Fruit fly (Drosophila melanogaster) Kc167 (cell line): ENCODE data around the gene CG6839.

Experiments
- Myc ChIP-seq: fragments of >200 bp; optimal IDR thresholded peaks from 2 replicates; lab custom pipeline; 2017; ENCODE audit warnings: missing external identifiers
- Sin3A ChIP-seq: fragments of >200 bp; optimal IDR thresholded peaks from 2 replicates; lab custom pipeline; 2018; ENCODE audit warnings: missing external identifiers
- h ChIP-seq: fragments of >200 bp; optimal IDR thresholded peaks from 3 replicates; lab custom pipeline; 2018; ENCODE audit warnings: missing external identifiers
- insv ChIP-seq: fragments of >200 bp; optimal IDR thresholded peaks from 3 replicates; lab custom pipeline; 2018; ENCODE audit warnings: missing external identifiers
- psq ChIP-seq: fragments of >200 bp; optimal IDR thresholded peaks from 2 replicates; lab custom pipeline; 2017; ENCODE audit warnings: missing external identifiers
- ttk ChIP-seq: sonication (Bioruptor generic); optimal IDR thresholded peaks from 2 replicates; lab custom pipeline; 2017; ENCODE audit warnings: missing external identifiers

The CG6839 gene

DNA sequence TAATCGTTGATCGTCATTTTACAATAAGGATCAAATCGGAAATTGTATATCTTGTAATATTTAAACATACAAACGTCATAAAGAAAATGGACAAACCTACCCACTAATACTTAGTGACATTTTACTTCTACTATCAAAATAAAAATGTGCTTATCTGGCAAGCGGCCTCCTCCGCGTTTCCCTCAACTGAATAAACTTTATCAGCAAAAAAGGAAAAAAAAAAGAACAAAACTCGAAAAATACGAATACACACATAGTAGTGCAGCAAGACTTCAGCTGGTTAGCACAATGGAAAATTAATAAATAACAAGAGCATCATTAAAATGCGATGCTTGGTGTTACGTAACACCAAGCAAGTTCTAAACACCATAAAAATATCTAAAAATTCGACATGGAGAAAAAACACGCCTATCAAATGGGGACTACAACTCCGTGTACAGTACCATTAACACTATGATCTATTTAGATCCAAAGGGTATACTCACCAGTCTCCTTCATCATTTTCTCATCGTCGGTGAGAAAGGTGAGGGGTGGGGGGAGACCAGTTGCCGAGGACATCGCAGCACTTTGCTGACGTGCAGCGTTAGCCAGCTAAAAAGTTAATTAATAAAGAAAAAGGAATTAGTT lies 19.8 kb upstream of the CG6839 start:
- no peak for TF ChIP-seq ttk (lab: Kevin White, UChicago)
- TF ChIP-seq Myc (lab: Kevin White, UChicago): no peak
- TF ChIP-seq insv (lab: Kevin White, UChicago): no peak
- no peak for TF ChIP-seq psq (lab: Kevin White, UChicago)
- TF ChIP-seq h (lab: Kevin White, UChicago): no peak
- no peak for TF ChIP-seq Sin3A (lab: Kevin White, UChicago)

DNA sequence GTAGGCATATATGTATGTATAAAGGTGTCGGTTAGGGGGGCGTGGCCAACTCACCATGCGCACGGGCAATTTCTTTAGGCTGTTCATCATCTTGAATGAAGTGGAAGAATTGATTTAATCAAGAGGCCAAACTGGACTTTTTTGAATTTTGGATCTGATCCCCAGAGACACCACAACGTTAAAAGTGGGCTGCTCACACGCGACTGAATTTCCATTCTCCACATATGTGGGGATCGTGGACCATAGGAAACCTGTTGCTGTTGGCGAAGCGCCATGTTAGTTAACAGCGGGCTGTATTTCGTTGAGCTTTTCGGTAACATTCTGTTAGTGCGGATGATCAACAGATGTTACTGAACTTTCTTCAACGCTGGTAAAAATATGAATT lies 19.3 kb upstream of the CG6839 start, which contains the start of gene CG3902:
Gene CG3902 (minus strand): TSS at position 208 of the 385 bp plus-strand sequence.
- TF ChIP-seq insv (lab: Kevin White, UChicago) (no peak), psq (lab: Kevin White, UChicago) (no peak), Myc (lab: Kevin White, UChicago) (no peak), ttk (lab: Kevin White, UChicago) (no peak), Sin3A (lab: Kevin White, UChicago) (no peak), h (lab: Kevin White, UChicago) (no peak)

dm6 chr3L:18898770-18899278 lies 18.6 kb upstream of the CG6839 start, which contains the start of gene RpL26:
Gene RpL26, plus strand, starts transcription at chr3L:18898875.
- TF ChIP-seq Myc (lab: Kevin White, UChicago) (no peak), psq (lab: Kevin White, UChicago) (no peak), Sin3A (lab: Kevin White, UChicago) (no peak), insv (lab: Kevin White, UChicago) (no peak), h (lab: Kevin White, UChicago) (no peak), ttk (lab: Kevin White, UChicago) (no peak)

dm6 chr3L:18901411-18901810 lies 16.0 kb upstream of the CG6839 start, which contains the start of the genes arx and CG6843:
Gene arx, minus strand, starts transcription at chr3L:18901554.
Gene CG6843, plus strand, starts transcription at chr3L:18901594.
- no peak for TF ChIP-seq ttk (lab: Kevin White, UChicago)
- TF ChIP-seq h (lab: Kevin White, UChicago): no peak
- TF ChIP-seq Myc (lab: Kevin White, UChicago): no peak
- TF ChIP-seq insv (lab: Kevin White, UChicago): no peak
- TF ChIP-seq Sin3A (lab: Kevin White, UChicago): no peak
- no peak for TF ChIP-seq psq (lab: Kevin White, UChicago)

DNA sequence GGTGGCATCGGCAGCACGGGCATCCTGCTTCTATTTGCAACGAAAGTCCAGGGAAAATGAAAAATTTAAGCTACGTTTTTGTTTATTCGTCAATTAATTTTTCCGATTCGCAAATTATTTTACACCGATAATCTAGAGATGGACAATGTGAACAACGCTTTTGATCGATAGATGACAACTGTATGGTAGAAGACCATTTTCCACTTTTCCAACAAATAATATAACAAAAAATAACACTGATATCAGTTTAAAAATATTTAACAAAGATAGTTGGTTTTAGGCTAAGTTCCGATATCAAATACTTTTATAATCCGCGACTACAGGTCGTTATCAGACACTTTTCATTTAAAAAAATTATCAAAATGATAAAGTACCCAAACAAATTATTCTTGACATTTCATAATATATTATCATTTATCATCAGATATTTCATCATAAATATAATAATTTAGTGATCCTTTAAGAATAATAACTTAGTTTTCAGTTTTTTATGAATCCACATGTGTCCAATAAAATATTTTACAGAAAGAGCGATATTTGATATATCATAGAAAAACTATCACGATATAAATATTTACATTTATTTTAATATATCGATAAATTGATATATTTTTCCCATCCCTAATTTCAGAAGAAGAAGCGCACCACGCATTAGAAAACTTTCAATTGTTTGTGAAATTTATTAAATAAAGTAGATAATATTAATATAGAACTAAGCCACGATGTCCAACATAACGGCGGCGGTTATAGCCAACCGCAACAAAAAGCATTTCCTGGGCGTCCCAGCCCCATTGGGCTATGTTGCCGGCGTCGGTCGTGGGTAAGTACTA lies 12.4 kb upstream of the CG6839 start, which contains the start of the genes CSN1b and Prp6:
Gene CSN1b (minus strand): TSS at position 159 of the 830 bp plus-strand sequence.
Gene Prp6 (plus strand): TSS at position 601 of the 830 bp plus-strand sequence.
- no peak for TF ChIP-seq Myc (lab: Kevin White, UChicago)
- no peak for TF ChIP-seq h (lab: Kevin White, UChicago)
- TF ChIP-seq psq (lab: Kevin White, UChicago): no peak
- no peak for TF ChIP-seq ttk (lab: Kevin White, UChicago)
- no peak for TF ChIP-seq Sin3A (lab: Kevin White, UChicago)
- no peak for TF ChIP-seq insv (lab: Kevin White, UChicago)

DNA sequence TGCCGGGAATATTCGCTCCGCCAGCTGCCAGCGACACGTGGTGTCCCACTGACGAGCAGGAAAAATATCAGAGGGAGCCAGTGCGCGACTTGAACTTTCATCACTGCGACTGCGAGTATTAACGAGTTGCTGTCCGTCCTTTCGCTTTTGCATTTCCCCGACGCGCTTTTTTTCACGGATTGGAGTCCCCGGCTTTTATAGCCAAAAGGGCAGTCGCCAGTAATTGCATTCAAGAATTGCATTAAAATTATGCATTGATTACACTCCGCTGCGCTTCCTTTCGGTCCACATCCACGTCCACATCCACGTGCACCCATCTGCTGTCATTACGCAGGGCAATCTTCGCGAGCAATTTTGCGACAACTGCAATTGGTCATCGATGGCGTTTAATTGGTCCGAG lies 6.3 kb upstream of the CG6839 start, which contains the start of gene Ir75d:
Gene Ir75d (minus strand): TSS at position 101 of the 400 bp plus-strand sequence.
- TF ChIP-seq ttk (lab: Kevin White, UChicago): no peak
- no peak for TF ChIP-seq h (lab: Kevin White, UChicago)
- TF ChIP-seq Myc (lab: Kevin White, UChicago): no peak
- TF ChIP-seq insv (lab: Kevin White, UChicago): no peak
- no peak for TF ChIP-seq psq (lab: Kevin White, UChicago)
- no peak for TF ChIP-seq Sin3A (lab: Kevin White, UChicago)

dm6 chr3L:18914100-18914683 lies 3.2 kb upstream of the CG6839 start, which contains the start of gene COX6AL2:
Gene COX6AL2, minus strand, starts transcription at chr3L:18914150.
- TF ChIP-seq ttk (lab: Kevin White, UChicago) (no peak), h (lab: Kevin White, UChicago) (no peak), Sin3A (lab: Kevin White, UChicago) (no peak), insv (lab: Kevin White, UChicago) (no peak), Myc (lab: Kevin White, UChicago) (no peak), psq (lab: Kevin White, UChicago) (no peak)

- no peak for TF ChIP-seq Myc (lab: Kevin White, UChicago)
- no peak for TF ChIP-seq Sin3A (lab: Kevin White, UChicago)
- no peak for TF ChIP-seq insv (lab: Kevin White, UChicago)
- TF ChIP-seq h (lab: Kevin White, UChicago): no peak
- no peak for TF ChIP-seq psq (lab: Kevin White, UChicago)
- TF ChIP-seq ttk (lab: Kevin White, UChicago): no peak
Measured at dm6 chr3L:18916466-18916865, 915 bp upstream of the CG6839 start.

dm6 chr3L:18920219-18920618 lies 2.8 kb downstream of the CG6839 start, which contains the start of gene CG18223:
Gene CG18223, minus strand, starts transcription at chr3L:18920319.
- TF ChIP-seq psq (lab: Kevin White, UChicago) (no peak), ttk (lab: Kevin White, UChicago) (no peak), h (lab: Kevin White, UChicago) (no peak), insv (lab: Kevin White, UChicago) (no peak), Sin3A (lab: Kevin White, UChicago) (no peak), Myc (lab: Kevin White, UChicago) (no peak)

DNA sequence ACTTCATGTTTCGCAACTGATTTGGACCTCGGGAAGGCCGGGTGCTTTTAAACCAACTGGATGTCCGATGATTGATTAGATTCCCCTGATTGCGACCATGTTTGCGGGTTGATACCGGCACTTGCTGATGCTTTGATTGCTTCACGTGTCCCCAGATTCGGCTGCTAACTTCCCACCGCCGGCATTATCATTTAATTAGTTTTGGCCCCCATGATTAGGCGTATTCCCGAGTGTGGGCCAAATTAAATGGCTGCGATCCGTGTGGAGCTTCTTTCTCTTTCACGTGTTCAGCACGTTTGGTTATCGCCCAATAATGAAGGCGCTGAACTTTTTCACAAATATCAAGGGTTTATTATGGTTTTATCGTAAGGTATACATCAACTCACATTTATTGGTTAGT lies 4.7 kb downstream of the CG6839 start, which contains the start of gene CG3819:
Gene CG3819 (minus strand): TSS at position 23 of the 400 bp plus-strand sequence.
- TF ChIP-seq ttk (lab: Kevin White, UChicago) (no peak), Sin3A (lab: Kevin White, UChicago) (no peak), insv (lab: Kevin White, UChicago) (no peak)
